Worm (Caenorhabditis elegans): ENCODE measurements around the gene Y110A2AL.5.

Y110A2AL.5 gene

ce11 chrII:2843088-2843487 is 21.2 kb upstream of the Y110A2AL.5 start, which contains the start of gene Y110A2AL.7:
Gene Y110A2AL.7, minus strand, starts transcription at chrII:2843188.
- TF ChIP-seq unc-62 (GFP tag; optimal IDR thresholded peaks at IDR 0.05), result no peak

- TF ChIP-seq unc-62 (GFP tag; optimal IDR thresholded peaks at IDR 0.05), result no peak
These were observed 18.7 kb upstream of the Y110A2AL.5 start for ce11 chrII:2845674-2846073.

ce11 chrII:2846552-2846951 is 17.8 kb upstream of the Y110A2AL.5 start:
- TF ChIP-seq unc-62 (GFP tag; optimal IDR thresholded peaks at IDR 0.05), result no peak

ce11 chrII:2852493-2852892 is 11.8 kb upstream of the Y110A2AL.5 start, which contains the start of gene ptc-3:
Gene ptc-3, minus strand, starts transcription at chrII:2852593.
- TF ChIP-seq unc-62 (GFP tag; optimal IDR thresholded peaks at IDR 0.05), result no peak

DNA sequence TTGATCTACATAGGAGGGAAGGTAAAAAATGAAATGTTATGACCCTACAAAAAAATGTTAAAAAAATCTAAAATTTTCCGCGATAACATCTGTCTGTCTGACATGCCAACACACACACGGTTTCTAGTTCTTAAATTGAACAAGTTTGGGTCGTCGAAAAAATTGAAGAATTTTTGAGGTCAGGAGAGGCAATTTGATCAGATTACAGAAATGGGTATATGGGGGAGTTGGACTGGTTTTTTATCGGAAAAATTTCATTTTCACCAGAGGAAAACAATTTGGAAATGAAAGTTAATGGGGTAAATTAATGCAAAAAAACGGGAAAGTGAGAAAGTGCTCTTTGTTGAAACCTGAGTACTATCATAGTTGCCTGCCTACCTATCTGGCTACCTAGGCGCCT is 10.6 kb upstream of the Y110A2AL.5 start:
- no peak for TF ChIP-seq unc-62 (GFP tag; optimal IDR thresholded peaks at IDR 0.05)

DNA sequence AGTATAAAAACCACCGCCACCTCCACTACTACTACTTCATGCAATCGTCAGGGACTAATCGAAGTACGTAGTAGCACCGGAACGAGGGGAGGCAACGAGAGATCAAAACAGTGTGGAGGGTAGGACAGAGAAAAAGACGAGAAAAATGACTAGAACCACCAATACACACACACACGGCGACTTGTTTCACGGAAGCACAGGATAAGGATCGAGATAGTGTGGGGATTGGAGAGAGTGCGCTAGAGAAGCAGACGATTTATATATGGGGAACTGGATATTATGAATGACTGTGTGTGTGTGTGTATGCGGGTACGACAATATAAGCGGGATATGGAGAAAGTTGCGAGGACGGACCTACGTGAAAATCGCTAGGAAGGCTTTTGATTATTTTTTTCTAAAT is 9.5 kb upstream of the Y110A2AL.5 start:
- TF ChIP-seq unc-62 (GFP tag; optimal IDR thresholded peaks at IDR 0.05), result no peak

- no peak for TF ChIP-seq unc-62 (GFP tag; optimal IDR thresholded peaks at IDR 0.05)
These were observed 8.2 kb upstream of the Y110A2AL.5 start for ce11 chrII:2856114-2856513.

- no peak for TF ChIP-seq unc-62 (GFP tag; optimal IDR thresholded peaks at IDR 0.05)
These were observed 6.8 kb upstream of the Y110A2AL.5 start for ce11 chrII:2857559-2857958.

- TF ChIP-seq unc-62 (GFP tag; optimal IDR thresholded peaks at IDR 0.05), result no peak
These were observed 5.5 kb upstream of the Y110A2AL.5 start for ce11 chrII:2858851-2859250.

DNA sequence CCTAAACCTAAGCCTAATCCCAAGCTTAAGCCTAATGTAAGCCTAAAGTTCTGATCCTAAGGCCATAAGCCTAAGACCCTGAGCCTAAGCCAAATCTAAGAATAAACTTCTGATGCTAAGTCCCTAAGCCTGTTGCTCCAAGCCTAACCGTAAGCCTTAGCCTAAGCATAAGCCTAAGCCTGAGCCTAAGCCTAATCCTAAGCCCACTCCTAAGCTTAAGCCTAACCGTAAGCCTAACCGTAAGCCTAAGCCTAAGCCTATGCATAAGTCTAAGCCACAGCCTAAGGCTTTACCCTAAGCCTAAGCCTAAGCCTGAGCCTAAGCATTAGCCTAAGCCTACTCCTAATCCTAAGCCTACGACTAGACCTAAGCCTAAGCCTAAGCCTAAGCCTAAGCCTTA is 5.0 kb upstream of the Y110A2AL.5 start:
- TF ChIP-seq unc-62 (GFP tag; optimal IDR thresholded peaks at IDR 0.05), result no peak

DNA sequence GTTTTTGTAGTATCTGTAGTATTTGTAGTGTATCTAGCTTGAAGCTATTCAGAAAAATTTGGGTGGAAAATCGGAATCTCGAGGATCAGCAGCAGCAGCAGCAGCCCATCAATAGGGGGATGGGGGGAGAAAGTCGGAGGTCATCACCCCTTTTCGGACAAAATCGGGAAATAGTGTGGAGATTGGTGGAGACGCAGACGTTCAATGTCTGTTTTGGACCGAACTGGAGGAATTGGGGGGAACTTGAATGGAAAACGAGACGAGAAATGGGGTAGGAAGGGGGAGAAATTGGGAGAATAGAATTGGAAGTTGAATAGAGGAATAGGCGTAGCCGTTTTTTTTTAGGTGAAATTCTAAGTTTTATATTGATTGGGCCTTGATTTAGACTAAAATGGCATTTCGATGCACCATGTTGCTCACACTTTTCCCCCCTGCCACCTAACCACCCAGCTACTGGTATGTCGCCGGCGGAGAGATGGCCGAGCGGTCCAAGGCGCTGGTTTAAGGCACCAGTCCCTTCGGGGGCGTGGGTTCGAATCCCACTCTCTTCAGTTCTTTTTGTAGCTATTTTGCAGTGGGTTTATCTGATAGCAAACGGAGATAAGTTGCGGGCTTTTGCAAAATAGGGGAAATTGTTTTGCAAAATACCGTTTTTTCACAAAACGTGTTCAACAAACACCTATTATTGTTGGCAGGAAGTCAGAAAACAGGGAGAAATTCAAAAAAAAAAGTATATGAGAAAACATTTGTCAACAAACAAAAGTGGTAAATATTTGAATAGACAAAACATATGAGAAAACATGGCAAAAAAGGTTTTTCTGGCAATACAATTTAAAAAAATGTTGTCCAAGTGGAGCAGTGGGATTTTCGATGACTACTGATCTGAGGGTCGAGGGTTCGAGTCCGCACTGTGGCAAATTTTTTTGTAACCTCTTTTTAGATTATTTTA is 4.2 kb upstream of the Y110A2AL.5 start:
- TF ChIP-seq unc-62 (GFP tag; optimal IDR thresholded peaks at IDR 0.05), result no peak

ce11 chrII:2861385-2862099 is 2.8 kb upstream of the Y110A2AL.5 start:
- no peak for TF ChIP-seq unc-62 (GFP tag; optimal IDR thresholded peaks at IDR 0.05)

DNA sequence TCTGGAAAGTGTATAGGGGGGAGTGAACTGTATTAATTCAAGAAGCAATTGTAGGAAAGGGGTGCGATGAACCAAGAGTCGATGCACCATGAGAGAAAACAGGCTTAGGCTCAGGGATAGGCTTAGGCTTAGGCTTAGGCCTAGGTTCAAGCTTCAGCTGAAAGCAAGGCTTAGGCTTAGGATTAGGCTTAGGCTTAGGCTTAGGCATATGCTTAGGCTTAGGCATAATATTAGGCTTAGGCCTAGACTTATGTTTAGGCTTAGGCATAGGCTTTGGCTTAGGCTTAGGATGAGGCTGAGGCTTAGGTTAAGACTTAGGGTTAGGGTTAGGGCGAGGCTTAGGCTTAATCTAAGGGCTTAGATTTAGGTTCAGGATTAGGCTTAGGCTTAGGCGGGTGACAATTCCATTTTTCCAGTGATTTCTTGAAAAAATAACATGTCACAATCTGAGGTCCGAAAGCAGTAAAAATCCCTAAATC is 1.7 kb upstream of the Y110A2AL.5 start:
- TF ChIP-seq unc-62 (GFP tag; optimal IDR thresholded peaks at IDR 0.05), result no peak

ce11 chrII:2865355-2865754 is 1.0 kb downstream of the Y110A2AL.5 start:
- no peak for TF ChIP-seq unc-62 (GFP tag; optimal IDR thresholded peaks at IDR 0.05)

DNA sequence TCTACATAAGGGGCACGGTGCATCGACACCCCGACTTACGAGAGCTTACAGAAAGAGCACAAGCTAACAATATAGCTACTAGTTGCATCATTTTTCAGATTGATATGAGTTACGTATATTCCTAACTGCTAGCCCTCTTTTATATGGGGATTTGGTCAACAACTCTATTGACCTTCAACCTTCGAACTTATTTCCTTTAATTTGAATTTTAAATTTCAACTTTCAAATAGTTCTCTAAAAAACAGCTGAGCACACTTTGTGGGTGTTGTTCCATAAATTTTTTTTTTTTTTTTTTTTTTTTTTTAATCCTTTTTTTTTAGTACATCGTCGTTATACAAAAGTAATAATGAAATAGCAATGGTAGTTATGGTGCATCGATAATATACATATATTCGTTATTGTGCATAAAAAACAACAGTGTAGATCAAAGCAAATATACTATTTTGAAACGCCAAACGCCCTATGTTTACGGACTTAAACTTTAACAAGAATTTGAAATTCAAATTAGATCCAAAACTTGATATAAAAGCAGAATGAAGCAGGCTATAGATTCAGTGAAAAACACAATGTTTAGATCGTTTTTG is 2.3 kb downstream of the Y110A2AL.5 start, which contains the start of the genes Y110A2AL.9 and Y110A2AL.3:
TSS of gene Y110A2AL.9 (minus strand) at position 101 of the 584 bp plus-strand sequence.
TSS of gene Y110A2AL.3 (plus strand) at position 534 of the 584 bp plus-strand sequence.
- TF ChIP-seq unc-62 (GFP tag; optimal IDR thresholded peaks at IDR 0.05), result no peak

DNA sequence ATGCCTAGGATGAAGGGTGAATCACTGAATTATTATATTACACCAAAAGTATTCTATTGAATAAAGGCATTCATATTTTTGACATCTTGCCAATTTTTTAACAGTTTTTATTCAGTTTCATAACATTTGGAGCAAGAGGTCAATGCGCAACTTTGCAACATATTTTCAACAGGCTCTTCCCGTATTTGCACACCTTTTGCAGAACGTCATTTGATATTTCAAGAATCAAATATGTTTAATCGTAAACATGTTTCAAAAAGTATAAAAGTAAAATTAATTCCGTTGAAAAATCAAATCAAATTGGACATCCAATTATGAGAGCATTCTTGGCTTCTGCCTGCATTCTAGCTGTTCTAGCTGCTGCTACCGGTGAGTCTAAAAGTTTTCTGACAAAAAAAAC is 3.4 kb downstream of the Y110A2AL.5 start, which contains the start of gene Y110A2AL.2:
TSS of gene Y110A2AL.2 (plus strand) at position 301 of the 400 bp plus-strand sequence.
- no peak for TF ChIP-seq unc-62 (GFP tag; optimal IDR thresholded peaks at IDR 0.05)

Data from whole organism, dauer.